Worm (Caenorhabditis elegans) whole organism, L2 larva: ENCODE measurements around the gene msp-142.
A peak's percentile ranks its signal among the peaks of the same experiment; 100 is the strongest.

Experiments
- lsy-2 ChIP-seq, 2 experiments: fragments of 150-350 bp in 1 of 2; sonication (generic microtip) in 1 of 2; optimal IDR thresholded peaks; 2 replicates each; lab custom pipeline; 2014 to 2017; ENCODE audit warnings: missing biosample characterization in 2 of 2, missing genetic modification characterization in 2 of 2
- mbf-1 ChIP-seq: sonication (generic microtip); optimal IDR thresholded peaks from 2 replicates; lab custom pipeline; 2017; ENCODE audit warnings: missing biosample characterization, missing genetic modification characterization
- nhr-11 ChIP-seq: fragments of 150-350 bp; optimal IDR thresholded peaks from 2 replicates; lab custom pipeline; 2014; ENCODE audit warnings: missing biosample characterization, missing genetic modification characterization
- unc-39 ChIP-seq: fragments of 150-350 bp; optimal IDR thresholded peaks from 2 replicates; lab custom pipeline; 2014; ENCODE audit warnings: missing biosample characterization, missing genetic modification characterization
- unc-62 ChIP-seq: fragments of 150-350 bp; optimal IDR thresholded peaks from 2 replicates; lab custom pipeline; 2014; ENCODE audit warnings: missing biosample characterization, missing genetic modification reagents, missing genetic modification characterization
- ztf-1 ChIP-seq: fragments of 200-800 bp; sonication (Bioruptor generic); conservative IDR thresholded peaks from 2 replicates; pipeline ENCODE4 v1.3.6; 2022; ENCODE audit warnings: missing genetic modification characterization, missing compliant biosample characterization
- ztf-11 ChIP-seq: sonication (generic microtip); optimal IDR thresholded peaks from 2 replicates; lab custom pipeline; 2017; ENCODE audit warnings: missing biosample characterization, missing genetic modification characterization

DNA sequence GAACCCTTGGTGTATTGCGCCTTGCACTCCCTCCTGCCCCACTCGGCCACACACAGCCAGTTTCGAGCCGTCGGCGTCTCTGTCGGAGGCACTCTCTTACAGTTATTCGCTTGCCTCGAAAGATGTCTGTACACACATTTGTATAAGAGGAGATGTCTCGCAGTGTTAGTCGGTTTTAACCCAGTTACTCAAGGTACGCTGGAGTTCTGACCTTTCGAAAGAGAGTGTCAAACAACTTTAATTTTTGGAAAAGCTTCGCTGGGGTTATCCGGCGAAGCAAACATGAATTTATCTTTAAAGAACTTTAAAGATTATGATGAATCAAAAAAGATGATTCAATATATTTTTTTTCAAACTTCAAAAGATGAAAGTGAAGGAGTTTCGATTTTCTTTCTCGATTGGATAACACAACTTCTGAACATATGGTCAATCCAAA lies 47.0 kb downstream of the msp-142 start:
- peak; percentile 88 for TF ChIP-seq nhr-11 (tag; lab: Kevin White, UChicago)
- peak; percentile 64 for TF ChIP-seq mbf-1 (tag; lab: Kevin White, UChicago)
- TF ChIP-seq unc-62 (GFP tag; lab: Kevin White, UChicago), result peak; percentile 83
- TF ChIP-seq ztf-11 (tag; lab: Kevin White, UChicago), result peak; percentile 85
- peak; percentile 97 for TF ChIP-seq lsy-2 (tag; optimal IDR thresholded peaks at IDR 0.05; lab: Kevin White, UChicago)
- TF ChIP-seq ztf-1, result 0 out of 2 replicates have a peak, but pooled peaks have one; percentile 81
- peak; percentile 63 for TF ChIP-seq unc-39
